Fruit fly (Drosophila melanogaster) whole organism, adult: Measurements from ENCODE around the gene CG12992.

Experiments used
- CG1620 ChIP-seq: fragments of 200-800 bp; sonication (Bioruptor generic); optimal IDR thresholded peaks from 2 replicates; lab custom pipeline; 2016; ENCODE audit warnings: missing biosample characterization, missing genetic modification characterization
- CG5204 ChIP-seq: fragments of 200-800 bp; sonication (Bioruptor generic); optimal IDR thresholded peaks from 2 replicates; lab custom pipeline; 2016; ENCODE audit warnings: missing biosample characterization, missing genetic modification characterization
- Clk ChIP-seq: fragments of 200-800 bp; sonication (Bioruptor generic); optimal IDR thresholded peaks from 2 replicates; lab custom pipeline; 2017; ENCODE audit warnings: missing biosample characterization, missing genetic modification characterization
- Crg-1 ChIP-seq: fragments of 200-800 bp; sonication (Bioruptor generic); optimal IDR thresholded peaks from 2 replicates; lab custom pipeline; 2016; ENCODE audit warnings: missing biosample characterization, missing genetic modification characterization
- Hr96 ChIP-seq: fragments of 200-800 bp; sonication (Bioruptor generic); optimal IDR thresholded peaks from 2 replicates; lab custom pipeline; 2016; ENCODE audit warnings: missing biosample characterization, missing genetic modification characterization
- cic ChIP-seq: fragments of 200-800 bp; sonication (Bioruptor generic); optimal IDR thresholded peaks from 2 replicates; lab custom pipeline; 2017; ENCODE audit warnings: missing biosample characterization, mild to moderate bottlenecking, missing genetic modification characterization, moderate library complexity
- kay ChIP-seq: fragments of 200-800 bp; sonication (Bioruptor generic); peaks from one replicate; lab custom pipeline; 2016; ENCODE audit warnings: missing biosample characterization, missing genetic modification characterization, borderline replicate concordance
- tj ChIP-seq: fragments of 200-800 bp; sonication (Bioruptor generic); optimal IDR thresholded peaks from 3 replicates; lab custom pipeline; 2017; ENCODE audit warnings: missing biosample characterization, mild to moderate bottlenecking, missing genetic modification characterization, moderate library complexity
- toe ChIP-seq: fragments of 200-800 bp; sonication (Bioruptor generic); optimal IDR thresholded peaks from 2 replicates; lab custom pipeline; 2016; ENCODE audit warnings: missing biosample characterization, missing genetic modification characterization

dm6 chrX:17576606-17577005 is 12.1 kb upstream of the CG12992 start:
- no peak for TF ChIP-seq Crg-1 (GFP tag; lab: Kevin White, UChicago)
- TF ChIP-seq kay (GFP tag; lab: Kevin White, UChicago), result peak; percentile 45
- no peak for TF ChIP-seq Hr96 (GFP tag; lab: Kevin White, UChicago)
- TF ChIP-seq Clk (GFP tag; lab: Kevin White, UChicago), result no peak
- no peak for TF ChIP-seq tj (GFP tag; lab: Kevin White, UChicago)
- no peak for TF ChIP-seq CG1620 (GFP tag; lab: Kevin White, UChicago)
- no peak for TF ChIP-seq toe (GFP tag; lab: Kevin White, UChicago)
- no peak for TF ChIP-seq cic
- TF ChIP-seq CG5204, result no peak
